Fruit fly (Drosophila melanogaster) whole organism, embryonic: ENCODE data around the gene SCOT.

Experiments
- ATbp ChIP-seq: fragments of 200-800 bp; sonication (Bioruptor generic); optimal IDR thresholded peaks from 2 replicates; lab custom pipeline; 2017; ENCODE audit warnings: missing biosample characterization, mild to moderate bottlenecking, missing genetic modification characterization, missing genetic modification reagents
- Aef1 ChIP-seq: fragments of 200-800 bp; sonication (Bioruptor generic); IDR thresholded peaks from 3 replicates; pipeline ENCODE4 v1.3.6; 2022; ENCODE audit warnings: missing biosample characterization, missing genetic modification characterization
- Atf6 ChIP-seq: fragments of 200-800 bp; sonication (Bioruptor generic); IDR thresholded peaks from 2 replicates; pipeline ENCODE4 v1.3.6; 2022; ENCODE audit warnings: missing biosample characterization, missing genetic modification characterization
- CG13424 ChIP-seq: fragments of 200-800 bp; sonication (Bioruptor generic); optimal IDR thresholded peaks from 2 replicates; lab custom pipeline; 2019; ENCODE audit warnings: missing biosample characterization, mild to moderate bottlenecking, missing genetic modification characterization, moderate library complexity
- CG17612 ChIP-seq: fragments of 200-800 bp; sonication (Bioruptor generic); IDR thresholded peaks from 2 replicates; pipeline ENCODE4 v1.3.6; 2022; ENCODE audit warnings: missing biosample characterization, missing genetic modification characterization
- CG17802 ChIP-seq: fragments of 200-800 bp; sonication (Bioruptor generic); optimal IDR thresholded peaks from 2 replicates; lab custom pipeline; 2018; ENCODE audit warnings: missing biosample characterization, mild to moderate bottlenecking, missing genetic modification characterization, moderate library complexity
- CG2875 ChIP-seq: fragments of 200-800 bp; sonication (Bioruptor generic); optimal IDR thresholded peaks from 2 replicates; lab custom pipeline; 2017; ENCODE audit warnings: missing biosample characterization, mild to moderate bottlenecking, missing genetic modification characterization, missing genetic modification reagents
- CG31388 ChIP-seq: fragments of 200-800 bp; sonication (Bioruptor generic); optimal IDR thresholded peaks from 2 replicates; lab custom pipeline; 2016; ENCODE audit warnings: missing biosample characterization, missing genetic modification characterization
- CG3163 ChIP-seq: fragments of 200-800 bp; sonication (Bioruptor generic); optimal IDR thresholded peaks from 3 replicates; lab custom pipeline; 2016; ENCODE audit warnings: missing biosample characterization, missing genetic modification characterization
- CG42726 ChIP-seq: fragments of 200-800 bp; sonication (Bioruptor generic); IDR thresholded peaks from 2 replicates; pipeline ENCODE4 v1.3.6; 2022; ENCODE audit warnings: missing biosample characterization, missing genetic modification characterization; ENCODE audit not compliant: partially characterized antibody
- CG43689 ChIP-seq: fragments of 200-800 bp; sonication (Bioruptor generic); IDR thresholded peaks from 2 replicates; pipeline ENCODE4 v1.3.6; 2022; ENCODE audit warnings: missing biosample characterization, missing genetic modification characterization
- CG4707 ChIP-seq: fragments of 200-800 bp; sonication (Bioruptor generic); optimal IDR thresholded peaks from 2 replicates; lab custom pipeline; 2018; ENCODE audit warnings: missing biosample characterization, mild to moderate bottlenecking, missing genetic modification characterization, moderate library complexity
- CG5245 ChIP-seq: fragments of 200-800 bp; sonication (Bioruptor generic); optimal IDR thresholded peaks from 3 replicates; lab custom pipeline; 2016; ENCODE audit warnings: missing biosample characterization, missing genetic modification characterization
- CG6765 ChIP-seq: fragments of 200-800 bp; sonication (Bioruptor generic); optimal IDR thresholded peaks from 3 replicates; lab custom pipeline; 2017; ENCODE audit warnings: missing biosample characterization, mild to moderate bottlenecking, missing genetic modification characterization
- CG7372 ChIP-seq: fragments of 200-800 bp; sonication (Bioruptor generic); IDR thresholded peaks from 2 replicates; pipeline ENCODE4 v1.3.6; 2022; ENCODE audit warnings: missing biosample characterization, missing genetic modification characterization
- CG8359 ChIP-seq: fragments of 200-800 bp; sonication (Bioruptor generic); optimal IDR thresholded peaks from 2 replicates; lab custom pipeline; 2017; ENCODE audit warnings: missing biosample characterization, mild to moderate bottlenecking, missing genetic modification characterization, borderline replicate concordance
- Dad ChIP-seq: fragments of 200-800 bp; sonication (Bioruptor generic); optimal IDR thresholded peaks from 3 replicates; lab custom pipeline; 2016; ENCODE audit warnings: missing biosample characterization, missing genetic modification characterization
- Dp ChIP-seq: fragments of 200-800 bp; sonication (Bioruptor generic); optimal IDR thresholded peaks from 2 replicates; lab custom pipeline; 2018; ENCODE audit warnings: missing biosample characterization, mild to moderate bottlenecking, missing genetic modification characterization, moderate library complexity
- Ets65A ChIP-seq: fragments of 200-800 bp; sonication (Bioruptor generic); peaks from one replicate; lab custom pipeline; 2016; ENCODE audit warnings: missing biosample characterization, missing genetic modification characterization
- Nf-YC ChIP-seq: fragments of 200-800 bp; optimal IDR thresholded peaks from 3 replicates; lab custom pipeline; 2019; ENCODE audit warnings: missing biosample characterization, mild to moderate bottlenecking, missing genetic modification characterization, moderate library complexity
- Opbp ChIP-seq: fragments of 200-800 bp; sonication (Bioruptor generic); IDR thresholded peaks from 3 replicates; pipeline ENCODE4 v1.3.6; 2022; ENCODE audit warnings: missing biosample characterization, missing genetic modification characterization; ENCODE audit not compliant: partially characterized antibody
- PHDP ChIP-seq: fragments of 200-800 bp; sonication (Bioruptor generic); optimal IDR thresholded peaks from 3 replicates; lab custom pipeline; 2018; ENCODE audit warnings: missing biosample characterization, mild to moderate bottlenecking, missing genetic modification characterization, moderate library complexity
- Poxn ChIP-seq: fragments of 200-800 bp; sonication (Bioruptor generic); IDR thresholded peaks from 2 replicates; pipeline ENCODE4 v1.3.6; 2022; ENCODE audit warnings: missing biosample characterization, missing genetic modification characterization
- Scr ChIP-seq: fragments of 200-800 bp; sonication (Bioruptor generic); IDR thresholded peaks from 2 replicates; pipeline ENCODE4 v1.3.6; 2022; ENCODE audit warnings: missing biosample characterization, missing genetic modification characterization; ENCODE audit not compliant: partially characterized antibody
- Stat92E ChIP-seq, 3 experiments: fragments of >200 bp in 2 of 3; fragments of 200-800 bp in 1 of 3; sonication (Bioruptor generic) in 1 of 3; optimal IDR thresholded peaks; 2 replicates each; lab custom pipeline; 2017 to 2019; ENCODE audit warnings: missing biosample characterization in 3 of 3, missing genetic modification characterization in 3 of 3, mild to moderate bottlenecking in 1 of 3, moderate library complexity in 1 of 3
- ara ChIP-seq: fragments of 200-800 bp; sonication (Bioruptor generic); IDR thresholded peaks from 2 replicates; pipeline ENCODE4 v1.3.6; 2022; ENCODE audit warnings: missing biosample characterization, missing genetic modification characterization
- bigmax ChIP-seq: fragments of 200-800 bp; sonication (Bioruptor generic); optimal IDR thresholded peaks from 2 replicates; lab custom pipeline; 2018; ENCODE audit warnings: missing biosample characterization, mild to moderate bottlenecking, missing genetic modification characterization
- cas ChIP-seq: fragments of 200-800 bp; sonication (Bioruptor generic); IDR thresholded peaks from 2 replicates; pipeline ENCODE4 v1.3.6; 2022; ENCODE audit warnings: missing biosample characterization, missing genetic modification characterization
- chinmo ChIP-seq: fragments of 200-800 bp; sonication (Bioruptor generic); IDR thresholded peaks from 4 replicates; pipeline ENCODE4 v1.3.6; 2022; ENCODE audit warnings: missing biosample characterization, missing genetic modification characterization; ENCODE audit not compliant: partially characterized antibody
- corto ChIP-seq: fragments of 200-800 bp; sonication (Bioruptor generic); optimal IDR thresholded peaks from 2 replicates; lab custom pipeline; 2016; ENCODE audit warnings: missing biosample characterization, mild to moderate bottlenecking, missing genetic modification characterization, moderate library complexity
- dmrt99B ChIP-seq: fragments of 200-800 bp; sonication (Bioruptor generic); optimal IDR thresholded peaks from 2 replicates; lab custom pipeline; 2018; ENCODE audit warnings: missing biosample characterization, mild to moderate bottlenecking, missing genetic modification characterization, moderate library complexity
- ems ChIP-seq: fragments of 200-800 bp; sonication (Bioruptor generic); optimal IDR thresholded peaks from 3 replicates; lab custom pipeline; 2016; ENCODE audit warnings: missing biosample characterization, missing genetic modification characterization
- ewg ChIP-seq: fragments of 200-800 bp; sonication (Bioruptor generic); optimal IDR thresholded peaks from 3 replicates; lab custom pipeline; 2017; ENCODE audit warnings: mild to moderate bottlenecking, missing biosample characterization, missing genetic modification reagents, missing genetic modification characterization
- fd96Cb ChIP-seq: fragments of 200-800 bp; sonication (Bioruptor generic); optimal IDR thresholded peaks from 2 replicates; lab custom pipeline; 2018; ENCODE audit warnings: missing biosample characterization, mild to moderate bottlenecking, missing genetic modification characterization, moderate library complexity
- gfzf ChIP-seq: fragments of 200-800 bp; sonication (Bioruptor generic); optimal IDR thresholded peaks from 2 replicates; lab custom pipeline; 2016; ENCODE audit warnings: missing biosample characterization, mild to moderate bottlenecking, missing genetic modification characterization, moderate library complexity
- gro ChIP-seq: fragments of 200-800 bp; sonication (Bioruptor generic); optimal IDR thresholded peaks from 2 replicates; lab custom pipeline; 2016; ENCODE audit warnings: missing biosample characterization, missing genetic modification characterization
- jing ChIP-seq: fragments of 200-800 bp; sonication (Bioruptor generic); optimal IDR thresholded peaks from 2 replicates; lab custom pipeline; 2018; ENCODE audit warnings: missing biosample characterization, mild to moderate bottlenecking, missing genetic modification characterization
- lab ChIP-seq: fragments of 200-800 bp; sonication (Bioruptor generic); optimal IDR thresholded peaks from 3 replicates; lab custom pipeline; 2017; ENCODE audit warnings: missing biosample characterization, missing genetic modification characterization, mild to moderate bottlenecking, moderate library complexity, missing genetic modification reagents
- lilli ChIP-seq: fragments of 200-800 bp; sonication (Bioruptor generic); optimal IDR thresholded peaks from 3 replicates; lab custom pipeline; 2016; ENCODE audit warnings: missing biosample characterization, missing genetic modification characterization
- org-1 ChIP-seq: fragments of 200-800 bp; sonication (Bioruptor generic); optimal IDR thresholded peaks from 2 replicates; lab custom pipeline; 2017; ENCODE audit warnings: missing biosample characterization, missing genetic modification characterization
- ranshi ChIP-seq: fragments of 200-800 bp; sonication (Bioruptor generic); IDR thresholded peaks from 2 replicates; pipeline ENCODE4 v1.3.6; 2022; ENCODE audit warnings: missing biosample characterization, missing genetic modification characterization
- schlank ChIP-seq: fragments of 200-800 bp; sonication (Bioruptor generic); optimal IDR thresholded peaks from 2 replicates; lab custom pipeline; 2018; ENCODE audit warnings: missing biosample characterization, mild to moderate bottlenecking, missing genetic modification characterization
- sens ChIP-seq: fragments of 200-800 bp; sonication (Bioruptor generic); peaks from one replicate; lab custom pipeline; 2016; ENCODE audit warnings: missing biosample characterization, missing genetic modification characterization
- sim ChIP-seq: fragments of 200-800 bp; sonication (Bioruptor generic); IDR thresholded peaks from 2 replicates; pipeline ENCODE4 v1.3.6; 2022; ENCODE audit warnings: missing biosample characterization, missing genetic modification characterization
- ssp ChIP-seq: fragments of 200-800 bp; sonication (Bioruptor generic); IDR thresholded peaks from 2 replicates; pipeline ENCODE4 v1.3.6; 2022; ENCODE audit warnings: missing biosample characterization, missing genetic modification characterization
- tin ChIP-seq: fragments of 200-800 bp; sonication (Bioruptor generic); optimal IDR thresholded peaks from 3 replicates; lab custom pipeline; 2016; ENCODE audit warnings: missing biosample characterization, missing genetic modification characterization
- tio ChIP-seq: fragments of 200-800 bp; sonication (Bioruptor generic); optimal IDR thresholded peaks from 2 replicates; lab custom pipeline; 2017; ENCODE audit warnings: missing biosample characterization, missing genetic modification characterization, inconsistent platforms
- vvl ChIP-seq: fragments of 200-800 bp; sonication (Bioruptor generic); IDR thresholded peaks from 2 replicates; pipeline ENCODE4 v1.3.6; 2022; ENCODE audit warnings: missing biosample characterization, missing genetic modification characterization
- zf30C ChIP-seq: fragments of 200-800 bp; sonication (Bioruptor generic); optimal IDR thresholded peaks from 3 replicates; lab custom pipeline; 2018; ENCODE audit warnings: missing biosample characterization, mild to moderate bottlenecking, missing genetic modification characterization

SCOT gene

dm6 chr3L:1967452-1968310 lies 4.7 kb downstream of the SCOT start (continued):
- TF ChIP-seq gfzf (GFP tag; lab: Kevin White, UChicago), result no peak
- no peak for TF ChIP-seq tin (GFP tag; lab: Kevin White, UChicago)
- peak; percentile 54; the same call in 1 of the 2 replicates for TF ChIP-seq vvl (GFP tag; lab: Robert Waterston, UW)
- no peak for TF ChIP-seq corto (GFP tag; lab: Kevin White, UChicago)
- no peak for TF ChIP-seq ATbp (GFP tag; lab: Kevin White, UChicago)
- TF ChIP-seq schlank, result no peak
- no peak for TF ChIP-seq jing (GFP tag; lab: Kevin White, UChicago)
- no peak for TF ChIP-seq zf30C (GFP tag; lab: Kevin White, UChicago)
- no peak for TF ChIP-seq bigmax (GFP tag; lab: Kevin White, UChicago)
- no peak for TF ChIP-seq Opbp (GFP tag; lab: Robert Waterston, UW)
- TF ChIP-seq CG43689 (GFP tag; lab: Robert Waterston, UW), result no peak
- TF ChIP-seq Stat92E (GFP tag; optimal IDR thresholded peaks at IDR 0.05; lab: Kevin White, UChicago), result no peak
- no peak for TF ChIP-seq CG8359 (GFP tag; lab: Kevin White, UChicago)
- no peak for TF ChIP-seq PHDP (tag; lab: Kevin White, UChicago)
- TF ChIP-seq CG17802 (tag; lab: Kevin White, UChicago), result no peak
- no peak for TF ChIP-seq lilli
- no peak for TF ChIP-seq CG42726 (GFP tag; lab: Robert Waterston, UW)
- 0 out of 2 replicates have a peak, but pooled peaks have one; percentile 21 for TF ChIP-seq Atf6 (GFP tag; lab: Robert Waterston, UW)
- no peak for TF ChIP-seq fd96Cb (tag; lab: Kevin White, UChicago)
- TF ChIP-seq dmrt99B (tag; lab: Kevin White, UChicago), result no peak
- no peak for TF ChIP-seq Poxn (GFP tag; lab: Robert Waterston, UW)
- TF ChIP-seq ssp, result no peak
- no peak for TF ChIP-seq ewg (GFP tag; lab: Kevin White, UChicago)
- no peak for TF ChIP-seq org-1 (GFP tag; lab: Kevin White, UChicago)
- no peak for TF ChIP-seq Ets65A (GFP tag; lab: Kevin White, UChicago)
- no peak for TF ChIP-seq Dad
- 0 out of 2 replicates have a peak, but pooled peaks have one; percentile 33 for TF ChIP-seq CG7372 (GFP tag; lab: Robert Waterston, UW)
- TF ChIP-seq CG6765 (GFP tag; lab: Kevin White, UChicago), result no peak
- TF ChIP-seq CG2875 (GFP tag; lab: Kevin White, UChicago), result no peak
- no peak for TF ChIP-seq tio
- 0 out of 2 replicates have a peak, but pooled peaks have one; percentile 22 for TF ChIP-seq Scr (GFP tag; lab: Robert Waterston, UW)
- TF ChIP-seq Nf-YC, result peak; percentile 64
- no peak for TF ChIP-seq CG13424
- no peak for TF ChIP-seq ems (GFP tag; lab: Kevin White, UChicago)
- TF ChIP-seq Dp (GFP tag; lab: Kevin White, UChicago), result no peak
- no peak for TF ChIP-seq ranshi (GFP tag; lab: Robert Waterston, UW)
- no peak for TF ChIP-seq CG17612
- peak; percentile 97 for TF ChIP-seq CG3163
- TF ChIP-seq chinmo (GFP tag; lab: Robert Waterston, UW), result 0 out of 4 replicates have a peak, but pooled peaks have one; percentile 81
- no peak for TF ChIP-seq gro (GFP tag; lab: Kevin White, UChicago)
- TF ChIP-seq CG4707 (GFP tag; lab: Kevin White, UChicago), result no peak
- peak; percentile 51 for TF ChIP-seq lab (GFP tag; lab: Kevin White, UChicago)
- peak; percentile 18; the same call in 1 of the 2 replicates for TF ChIP-seq sim (GFP tag; lab: Robert Waterston, UW)
- TF ChIP-seq Aef1, result no peak
- no peak for TF ChIP-seq cas (GFP tag; lab: Robert Waterston, UW)
- no peak for TF ChIP-seq ara (GFP tag; lab: Robert Waterston, UW)
- no peak for TF ChIP-seq sens (GFP tag; lab: Kevin White, UChicago)
- TF ChIP-seq CG5245 (GFP tag; lab: Kevin White, UChicago), result no peak
- TF ChIP-seq CG31388, result no peak
